Worm (Caenorhabditis elegans) whole organism, early embryonic: ENCODE results near the gene ptrg-1.

ENCODE experiments used
- B0310.2 ChIP-seq: sonication (generic microtip); optimal IDR thresholded peaks from 2 replicates; lab custom pipeline; 2016; ENCODE audit warnings: mild to moderate bottlenecking, missing genetic modification characterization, missing compliant biosample characterization
- F13C5.2 ChIP-seq: sonication (generic microtip); optimal IDR thresholded peaks from 2 replicates; lab custom pipeline; 2017; ENCODE audit warnings: mild to moderate bottlenecking, missing genetic modification characterization, inconsistent platforms, missing compliant biosample characterization
- aly-1 ChIP-seq: sonication (generic microtip); optimal IDR thresholded peaks from 2 replicates; lab custom pipeline; 2016; ENCODE audit warnings: missing genetic modification characterization, missing compliant biosample characterization
- ama-1 ChIP-seq: fragments of 150-350 bp; optimal IDR thresholded peaks from 2 replicates; lab custom pipeline; 2014
- ceh-13 ChIP-seq: fragments of 200-800 bp; sonication (Bioruptor generic); optimal IDR thresholded peaks from 2 replicates; lab custom pipeline; 2018; ENCODE audit warnings: mild to moderate bottlenecking, missing genetic modification characterization, missing compliant biosample characterization
- ceh-36 ChIP-seq: sonication (generic microtip); optimal IDR thresholded peaks from 2 replicates; lab custom pipeline; 2016; ENCODE audit warnings: missing genetic modification characterization, inconsistent platforms, missing compliant biosample characterization
- ets-7 ChIP-seq: sonication (generic microtip); optimal IDR thresholded peaks from 2 replicates; lab custom pipeline; 2016; ENCODE audit warnings: missing genotype, missing genetic modification characterization, missing compliant biosample characterization
- flt-1 ChIP-seq: fragments of 200-800 bp; sonication (Bioruptor generic); IDR thresholded peaks from 2 replicates; pipeline ENCODE4 v1.3.6; 2022; ENCODE audit warnings: missing genetic modification characterization, missing compliant biosample characterization
- hmbx-1 ChIP-seq: sonication (generic microtip); optimal IDR thresholded peaks from 2 replicates; lab custom pipeline; 2016; ENCODE audit warnings: mild to moderate bottlenecking, missing genetic modification characterization, missing compliant biosample characterization
- hmg-4 ChIP-seq: fragments of 200-800 bp; sonication (Bioruptor generic); optimal IDR thresholded peaks from 2 replicates; lab custom pipeline; 2018; ENCODE audit warnings: mild to moderate bottlenecking, missing genetic modification characterization, missing compliant biosample characterization
- hnd-1 ChIP-seq: sonication (generic microtip); optimal IDR thresholded peaks from 2 replicates; lab custom pipeline; 2016; ENCODE audit warnings: missing genetic modification characterization, missing compliant biosample characterization
- pes-1 ChIP-seq: fragments of 200-800 bp; sonication (Bioruptor generic); IDR thresholded peaks from 2 replicates; pipeline ENCODE4 v1.3.6; 2022; ENCODE audit warnings: missing genetic modification reagents, missing genetic modification characterization, missing compliant biosample characterization
- scrt-1 ChIP-seq: fragments of 200-800 bp; sonication (Bioruptor generic); IDR thresholded peaks from 2 replicates; pipeline ENCODE4 v1.3.6; 2022; ENCODE audit warnings: missing genetic modification characterization, missing compliant biosample characterization
- sea-1 ChIP-seq: fragments of 200-800 bp; sonication (Bioruptor generic); conservative IDR thresholded peaks from 2 replicates; pipeline ENCODE4 v1.3.6; 2022; ENCODE audit warnings: missing genetic modification characterization, missing compliant biosample characterization
- tbx-11 ChIP-seq: fragments of 200-800 bp; sonication (Bioruptor generic); IDR thresholded peaks from 2 replicates; pipeline ENCODE4 v1.3.6; 2022; ENCODE audit warnings: missing genetic modification characterization, missing compliant biosample characterization
- tbx-37 ChIP-seq: fragments of 200-800 bp; sonication (Bioruptor generic); conservative IDR thresholded peaks from 2 replicates; pipeline ENCODE4 v1.3.6; 2022; ENCODE audit warnings: missing genetic modification reagents, missing genetic modification characterization, missing compliant biosample characterization
- tra-4 ChIP-seq: sonication (generic microtip); optimal IDR thresholded peaks from 2 replicates; lab custom pipeline; 2017; ENCODE audit warnings: missing genetic modification characterization, missing compliant biosample characterization

ptrg-1 gene

ce11 chrIV:10216704-10217296, 22.6 kb upstream of the ptrg-1 start:
- TF ChIP-seq tbx-37 (GFP tag; lab: Robert Waterston, UW) = no peak
- TF ChIP-seq tbx-11 (GFP tag; lab: Robert Waterston, UW) = no peak
- TF ChIP-seq ceh-36 (tag; lab: Kevin White, UChicago) = no peak
- TF ChIP-seq F13C5.2 (tag; lab: Kevin White, UChicago) = no peak
- no peak for TF ChIP-seq ceh-13 (GFP tag; lab: Kevin White, UChicago)
- no peak for TF ChIP-seq hnd-1 (tag; lab: Kevin White, UChicago)
- TF ChIP-seq hmg-4 (GFP tag; lab: Kevin White, UChicago) = no peak
- no peak for TF ChIP-seq aly-1 (tag; lab: Kevin White, UChicago)
- no peak for TF ChIP-seq tra-4 (tag; lab: Kevin White, UChicago)

- no peak for TF ChIP-seq flt-1
- no peak for TF ChIP-seq scrt-1 (GFP tag; lab: Robert Waterston, UW)
- TF ChIP-seq ets-7 (tag; lab: Kevin White, UChicago) = no peak
- TF ChIP-seq hnd-1 (tag; lab: Kevin White, UChicago) = no peak
- TF ChIP-seq hmg-4 (GFP tag; lab: Kevin White, UChicago) = no peak
- no peak for TF ChIP-seq ceh-36 (tag; lab: Kevin White, UChicago)
- no peak for TF ChIP-seq F13C5.2 (tag; lab: Kevin White, UChicago)
- TF ChIP-seq B0310.2 (tag; lab: Kevin White, UChicago) = no peak
- no peak for TF ChIP-seq tbx-37 (GFP tag; lab: Robert Waterston, UW)
- no peak for TF ChIP-seq hmbx-1 (tag; lab: Kevin White, UChicago)
- TF ChIP-seq tbx-11 (GFP tag; lab: Robert Waterston, UW) = no peak
- no peak for TF ChIP-seq aly-1 (tag; lab: Kevin White, UChicago)
- TF ChIP-seq ama-1 = no peak
- no peak for TF ChIP-seq tra-4 (tag; lab: Kevin White, UChicago)
- no peak for TF ChIP-seq pes-1
Measured at ce11 chrIV:10216078-10216477, 21.8 kb upstream of the ptrg-1 start, which contains the start of gene col-124. TSS of gene col-124 (plus strand) at chrIV:10216451.

DNA sequence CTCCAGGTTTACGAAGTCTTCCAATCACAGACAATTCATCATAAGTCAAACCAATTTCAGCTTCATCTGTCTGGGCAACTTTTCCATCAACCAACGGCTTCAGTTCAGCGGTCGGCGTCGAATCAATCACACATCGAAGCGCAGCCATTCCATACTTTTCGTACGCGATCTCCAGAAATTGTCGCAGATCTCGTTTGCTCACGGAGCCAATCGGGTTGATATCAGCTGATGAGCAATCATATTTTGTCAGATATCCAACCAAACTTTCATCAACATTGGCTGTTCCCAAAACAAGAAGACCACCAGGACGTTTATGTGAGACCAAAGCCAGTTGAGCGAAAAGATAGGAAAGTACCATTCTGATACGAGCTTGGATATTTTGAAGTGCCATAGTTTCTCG, 21.1 kb upstream of the ptrg-1 start:
- TF ChIP-seq ceh-36 (tag; lab: Kevin White, UChicago) (no peak), ets-7 (tag; lab: Kevin White, UChicago) (no peak), ceh-13 (GFP tag; lab: Kevin White, UChicago) (no peak), ama-1 (no peak), hmbx-1 (tag; lab: Kevin White, UChicago) (no peak), tbx-37 (GFP tag; lab: Robert Waterston, UW) (no peak), hmg-4 (GFP tag; lab: Kevin White, UChicago) (no peak), pes-1 (no peak), aly-1 (tag; lab: Kevin White, UChicago) (no peak), sea-1 (no peak), F13C5.2 (tag; lab: Kevin White, UChicago) (no peak), B0310.2 (tag; lab: Kevin White, UChicago) (no peak)

DNA sequence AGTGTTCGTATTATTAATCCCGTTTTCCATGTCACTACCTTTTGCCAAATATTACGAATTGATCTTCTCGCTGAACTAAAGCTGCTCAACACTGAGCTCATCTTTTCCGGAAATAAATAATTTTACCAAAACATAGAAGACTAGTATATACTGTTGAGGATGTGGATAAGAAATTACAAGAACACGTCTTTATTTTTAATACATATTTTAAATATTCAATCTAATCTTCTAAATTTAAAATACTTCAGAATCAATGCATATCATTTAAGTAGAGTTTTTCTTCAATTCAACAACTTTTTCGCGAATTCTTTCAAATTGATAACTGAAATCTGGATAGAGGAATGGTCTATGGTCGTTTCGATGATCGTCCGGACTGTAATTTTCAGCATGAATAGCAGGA, 20.6 kb upstream of the ptrg-1 start, which contains the start of gene abt-1:
Gene abt-1 (minus strand): TSS at position 101 of the 400 bp plus-strand sequence.
- TF ChIP-seq F13C5.2 (tag; lab: Kevin White, UChicago) = no peak
- TF ChIP-seq hnd-1 (tag; lab: Kevin White, UChicago) = no peak

DNA sequence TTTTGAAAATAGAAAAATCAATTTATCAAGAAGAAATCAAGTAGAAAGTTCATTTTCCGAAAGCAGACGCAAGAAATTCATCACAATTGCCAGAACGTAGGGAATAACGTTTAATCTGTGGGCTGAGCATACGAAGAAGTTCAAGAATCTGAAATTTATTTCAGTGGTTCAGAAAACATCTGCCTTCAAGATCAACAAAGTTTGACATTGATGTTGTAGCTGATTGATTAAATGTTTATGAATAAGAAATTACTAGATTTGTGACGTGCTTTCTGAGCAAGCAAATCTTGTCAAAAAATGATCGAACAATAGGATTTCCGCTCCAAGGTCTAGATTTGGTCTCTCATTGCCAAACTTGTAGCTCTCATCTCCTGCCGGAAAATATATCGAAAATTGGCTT, 11.9 kb upstream of the ptrg-1 start, which contains the start of gene K04D7.6:
Gene K04D7.6 (minus strand): TSS at position 101 of the 400 bp plus-strand sequence.
- no peak for TF ChIP-seq pes-1
- no peak for TF ChIP-seq ceh-13 (GFP tag; lab: Kevin White, UChicago)
- TF ChIP-seq ama-1 = no peak
- no peak for TF ChIP-seq F13C5.2 (tag; lab: Kevin White, UChicago)
- TF ChIP-seq tra-4 (tag; lab: Kevin White, UChicago) = no peak
- no peak for TF ChIP-seq hmbx-1 (tag; lab: Kevin White, UChicago)
- no peak for TF ChIP-seq scrt-1 (GFP tag; lab: Robert Waterston, UW)
- no peak for TF ChIP-seq flt-1
- TF ChIP-seq tbx-11 (GFP tag; lab: Robert Waterston, UW) = no peak
- no peak for TF ChIP-seq B0310.2 (tag; lab: Kevin White, UChicago)
- no peak for TF ChIP-seq sea-1
- no peak for TF ChIP-seq ceh-36 (tag; lab: Kevin White, UChicago)
- no peak for TF ChIP-seq ets-7 (tag; lab: Kevin White, UChicago)
- no peak for TF ChIP-seq tbx-37 (GFP tag; lab: Robert Waterston, UW)
- TF ChIP-seq aly-1 (tag; lab: Kevin White, UChicago) = no peak
- no peak for TF ChIP-seq hnd-1 (tag; lab: Kevin White, UChicago)

DNA sequence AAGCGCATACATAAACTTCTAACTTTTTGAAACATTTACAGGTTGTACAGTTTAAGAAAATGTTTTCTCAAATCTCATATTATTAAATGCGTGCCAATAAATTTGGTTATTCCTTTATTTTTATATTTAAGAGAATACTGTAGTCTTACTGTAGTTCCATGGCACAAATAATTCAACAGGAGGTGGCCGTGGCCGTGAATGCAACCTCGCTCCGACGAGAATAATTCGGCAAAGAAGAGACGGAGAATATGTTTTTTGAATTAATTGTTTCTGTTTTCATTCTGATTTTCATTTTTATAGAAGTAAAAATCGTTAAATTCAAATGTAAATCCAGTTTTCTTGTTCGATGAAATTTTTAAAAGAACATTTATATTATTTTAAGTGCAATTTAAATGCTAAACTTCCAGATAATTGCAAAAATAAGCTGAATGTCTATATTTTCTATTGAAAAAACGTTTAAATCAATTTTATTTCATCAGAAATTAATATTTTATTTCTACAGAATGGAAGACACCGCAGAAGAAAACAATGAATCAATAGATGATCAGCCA, 3.1 kb upstream of the ptrg-1 start, which contains the start of gene gon-4:
Gene gon-4 (plus strand): TSS at position 501 of the 551 bp plus-strand sequence.
- TF ChIP-seq pes-1 (no peak), tbx-37 (GFP tag; lab: Robert Waterston, UW) (no peak)

ce11 chrIV:10191498-10191897, 2.7 kb downstream of the ptrg-1 start:
- TF ChIP-seq B0310.2 (tag; lab: Kevin White, UChicago) = no peak
- TF ChIP-seq ceh-36 (tag; lab: Kevin White, UChicago) = no peak
- TF ChIP-seq hnd-1 (tag; lab: Kevin White, UChicago) = no peak
- TF ChIP-seq scrt-1 (GFP tag; lab: Robert Waterston, UW) = no peak
- TF ChIP-seq sea-1 = no peak
- no peak for TF ChIP-seq tra-4 (tag; lab: Kevin White, UChicago)
